Worm (Caenorhabditis elegans) whole organism, midembryonic: ENCODE measurements around the gene R12G8.1.

Experiments used
- T22C8.4 ChIP-seq: fragments of 200-800 bp; sonication (Bioruptor generic); IDR thresholded peaks from 2 replicates; pipeline ENCODE4 v1.3.6; 2022; ENCODE audit warnings: missing genetic modification characterization, missing compliant biosample characterization
- cog-1 ChIP-seq: sonication (generic microtip); optimal IDR thresholded peaks from 2 replicates; lab custom pipeline; 2016; ENCODE audit warnings: missing genetic modification characterization, missing compliant biosample characterization
- flt-1 ChIP-seq: fragments of 200-800 bp; sonication (Bioruptor generic); IDR thresholded peaks from 2 replicates; pipeline ENCODE4 v1.3.6; 2022; ENCODE audit warnings: missing genetic modification characterization, missing compliant biosample characterization
- klf-2 ChIP-seq: fragments of 200-800 bp; sonication (Bioruptor generic); conservative IDR thresholded peaks from 2 replicates; pipeline ENCODE4 v1.3.6; 2022; ENCODE audit warnings: missing genetic modification reagents, missing genetic modification characterization, missing compliant biosample characterization
- ref-1 ChIP-seq: fragments of 200-800 bp; sonication (Bioruptor generic); conservative IDR thresholded peaks from 2 replicates; pipeline ENCODE4 v1.3.6; 2022; ENCODE audit warnings: missing genetic modification reagents, missing genetic modification characterization, missing compliant biosample characterization
- ztf-23 ChIP-seq: fragments of 200-800 bp; sonication (Bioruptor generic); IDR thresholded peaks from 2 replicates; pipeline ENCODE4 v1.3.6; 2022; ENCODE audit warnings: missing genetic modification reagents, missing genetic modification characterization, missing compliant biosample characterization
- ztf-29 ChIP-seq: fragments of 200-800 bp; sonication (Bioruptor generic); IDR thresholded peaks from 2 replicates; pipeline ENCODE4 v1.3.6; 2022; ENCODE audit warnings: missing genetic modification reagents, missing genetic modification characterization, missing compliant biosample characterization

ce11 chrV:17722553-17722952, 26.5 kb downstream of the R12G8.1 start:
- TF ChIP-seq flt-1 (GFP tag; lab: Robert Waterston, UW) = no peak
- TF ChIP-seq cog-1 (tag; lab: Kevin White, UChicago) = no peak
- TF ChIP-seq ref-1 (GFP tag; lab: Robert Waterston, UW) = no peak
- TF ChIP-seq T22C8.4 (GFP tag; lab: Robert Waterston, UW) = no peak
- no peak for TF ChIP-seq ztf-23
- no peak for TF ChIP-seq ztf-29 (GFP tag; lab: Robert Waterston, UW)
- no peak for TF ChIP-seq klf-2
